Worm (Caenorhabditis elegans): ENCODE data around the gene F31F6.1.

ce11 chrX:14894845-14895244 lies 26.7 kb upstream of the F31F6.1 start, which contains the start of gene nac-1:
- TF ChIP-seq him-1 (tag; optimal IDR thresholded peaks at IDR 0.05) (no peak), C17E4.6 (GFP tag; IDR thresholded peaks at IDR 0.05) (no peak), pha-4 (tag; optimal IDR thresholded peaks at IDR 0.05) (no peak), mxl-1 (tag; optimal IDR thresholded peaks at IDR 0.05) (no peak), ztf-18 (tag; optimal IDR thresholded peaks at IDR 0.05) (no peak), unc-62 (GFP tag; optimal IDR thresholded peaks at IDR 0.05) (no peak), nfya-2 (GFP tag; IDR thresholded peaks at IDR 0.05) (no peak), T07F8.4 (tag; optimal IDR thresholded peaks at IDR 0.05) (no peak), tlf-1 (GFP tag; optimal IDR thresholded peaks at IDR 0.05) (no peak), nfyb-1 (GFP tag; IDR thresholded peaks at IDR 0.05) (no peak), madf-6 (GFP tag; IDR thresholded peaks at IDR 0.05) (no peak)

Data from whole organism, young adult.